Worm (Caenorhabditis elegans) whole organism, young adult: Measurements from ENCODE around the gene C15H9.9.

Source experiments
- B0019.2 ChIP-seq: fragments of 200-800 bp; sonication (Bioruptor generic); conservative IDR thresholded peaks from 2 replicates; pipeline ENCODE4 v1.3.6; 2022; ENCODE audit warnings: missing genetic modification reagents, missing genetic modification characterization, missing compliant biosample characterization
- B0035.1 ChIP-seq: sonication (generic microtip); optimal IDR thresholded peaks from 2 replicates; lab custom pipeline; 2016; ENCODE audit warnings: missing genetic modification characterization, mild to moderate bottlenecking, missing compliant biosample characterization, missing genotype, missing genetic modification reagents
- D2030.7 ChIP-seq: fragments of 200-800 bp; sonication (Bioruptor generic); IDR thresholded peaks from 2 replicates; pipeline ENCODE4 v1.3.6; 2022; ENCODE audit warnings: missing genetic modification reagents, missing genetic modification characterization, missing compliant biosample characterization
- F10E7.11 ChIP-seq: sonication (generic microtip); optimal IDR thresholded peaks from 2 replicates; lab custom pipeline; 2017; ENCODE audit warnings: mild to moderate bottlenecking, missing genetic modification characterization, moderate library complexity, missing compliant biosample characterization
- F22D6.2 ChIP-seq: sonication (generic microtip); optimal IDR thresholded peaks from 2 replicates; lab custom pipeline; 2016; ENCODE audit warnings: mild to moderate bottlenecking, missing genetic modification characterization, missing compliant biosample characterization
- F33H1.4 ChIP-seq: fragments of 200-800 bp; sonication (Bioruptor generic); IDR thresholded peaks from 2 replicates; pipeline ENCODE4 v1.3.6; 2022; ENCODE audit warnings: missing genetic modification reagents, missing genetic modification characterization, missing compliant biosample characterization
- F39B2.1 ChIP-seq: fragments of 200-800 bp; sonication (Bioruptor generic); IDR thresholded peaks from 2 replicates; pipeline ENCODE4 v1.3.6; 2022; ENCODE audit warnings: missing genetic modification reagents, missing genetic modification characterization, missing compliant biosample characterization
- K11D2.4 ChIP-seq: fragments of 200-800 bp; sonication (Bioruptor generic); IDR thresholded peaks from 2 replicates; pipeline ENCODE4 v1.3.6; 2022; ENCODE audit warnings: missing genetic modification reagents, missing genetic modification characterization, missing compliant biosample characterization
- T07F8.4 ChIP-seq: sonication (generic microtip); optimal IDR thresholded peaks from 2 replicates; lab custom pipeline; 2016; ENCODE audit warnings: mild to moderate bottlenecking, missing genetic modification characterization, moderate library complexity, missing compliant biosample characterization
- T26A5.8 ChIP-seq: sonication (generic microtip); optimal IDR thresholded peaks from 2 replicates; lab custom pipeline; 2016; ENCODE audit warnings: missing genetic modification characterization, missing compliant biosample characterization
- Y53F4B.3 ChIP-seq: fragments of 200-800 bp; sonication (Bioruptor generic); IDR thresholded peaks from 2 replicates; pipeline ENCODE4 v1.3.6; 2022; ENCODE audit warnings: missing genetic modification reagents, missing genetic modification characterization, missing compliant biosample characterization
- Y56A3A.18 ChIP-seq: fragments of 200-800 bp; sonication (Bioruptor generic); IDR thresholded peaks from 2 replicates; pipeline ENCODE4 v1.3.6; 2022; ENCODE audit warnings: missing genetic modification reagents, missing genetic modification characterization, missing compliant biosample characterization
- Y67H2A.10 ChIP-seq: fragments of 200-800 bp; sonication (Bioruptor generic); conservative IDR thresholded peaks from 2 replicates; pipeline ENCODE4 v1.3.6; 2022; ENCODE audit warnings: missing genetic modification reagents, missing genetic modification characterization, missing compliant biosample characterization
- Y79H2A.3 ChIP-seq: fragments of 200-800 bp; sonication (Bioruptor generic); conservative IDR thresholded peaks from 2 replicates; pipeline ENCODE4 v1.3.6; 2022; ENCODE audit warnings: missing genetic modification reagents, missing genetic modification characterization, missing compliant biosample characterization
- ama-1 ChIP-seq, 3 experiments: fragments of 150-350 bp in 1 of 3; sonication (generic microtip) in 2 of 3; optimal IDR thresholded peaks; 2 replicates each; lab custom pipeline; 2014 to 2018; ENCODE audit warnings: missing biosample characterization in 2 of 3, missing genetic modification characterization in 2 of 3, missing genetic modification reagents in 2 of 3
- aptf-3 ChIP-seq: fragments of 200-800 bp; sonication (Bioruptor generic); IDR thresholded peaks from 2 replicates; pipeline ENCODE4 v1.3.6; 2022; ENCODE audit warnings: missing genetic modification characterization, missing compliant biosample characterization
- atf-7 ChIP-seq: sonication (generic microtip); optimal IDR thresholded peaks from 2 replicates; lab custom pipeline; 2017; ENCODE audit warnings: mild to moderate bottlenecking, missing genetic modification characterization, missing compliant biosample characterization
- attf-6 ChIP-seq: fragments of 200-800 bp; sonication (Bioruptor generic); IDR thresholded peaks from 2 replicates; pipeline ENCODE4 v1.3.6; 2022; ENCODE audit warnings: missing genetic modification reagents, missing genetic modification characterization, missing compliant biosample characterization
- ceh-27 ChIP-seq: fragments of 200-800 bp; sonication (Bioruptor generic); optimal IDR thresholded peaks from 2 replicates; lab custom pipeline; 2018; ENCODE audit warnings: mild to moderate bottlenecking, missing genetic modification characterization, moderate library complexity, missing compliant biosample characterization
- ceh-91 ChIP-seq: fragments of 200-800 bp; sonication (Bioruptor generic); IDR thresholded peaks from 2 replicates; pipeline ENCODE4 v1.3.6; 2022; ENCODE audit warnings: missing genetic modification reagents, missing genetic modification characterization, missing compliant biosample characterization
- dox-1 ChIP-seq: fragments of 200-800 bp; sonication (Bioruptor generic); IDR thresholded peaks from 2 replicates; pipeline ENCODE4 v1.3.6; 2022; ENCODE audit warnings: missing genetic modification reagents, missing genetic modification characterization, missing compliant biosample characterization
- egl-18 ChIP-seq: fragments of 200-800 bp; sonication (Bioruptor generic); IDR thresholded peaks from 2 replicates; pipeline ENCODE4 v1.3.6; 2022; ENCODE audit warnings: missing genetic modification reagents, missing genetic modification characterization, missing compliant biosample characterization
- gei-17 ChIP-seq: fragments of 200-800 bp; sonication (Bioruptor generic); optimal IDR thresholded peaks from 2 replicates; lab custom pipeline; 2018; ENCODE audit warnings: mild to moderate bottlenecking, missing genetic modification characterization, missing compliant biosample characterization
- lin-26 ChIP-seq: fragments of 200-800 bp; sonication (Bioruptor generic); IDR thresholded peaks from 2 replicates; pipeline ENCODE4 v1.3.6; 2022; ENCODE audit warnings: missing genetic modification reagents, missing genetic modification characterization, missing compliant biosample characterization
- lin-40 ChIP-seq: sonication (generic microtip); optimal IDR thresholded peaks from 2 replicates; lab custom pipeline; 2016; ENCODE audit warnings: missing genetic modification characterization, mild to moderate bottlenecking, missing compliant biosample characterization, missing genotype, missing genetic modification reagents
- lsl-1 ChIP-seq: fragments of 200-800 bp; sonication (Bioruptor generic); optimal IDR thresholded peaks from 2 replicates; lab custom pipeline; 2018; ENCODE audit warnings: mild to moderate bottlenecking, missing genetic modification characterization, moderate library complexity, missing compliant biosample characterization
- madf-6 ChIP-seq: fragments of 200-800 bp; sonication (Bioruptor generic); IDR thresholded peaks from 2 replicates; pipeline ENCODE4 v1.3.6; 2022; ENCODE audit warnings: missing genetic modification reagents, missing genetic modification characterization, missing compliant biosample characterization
- nhr-80 ChIP-seq: sonication (generic microtip); optimal IDR thresholded peaks from 2 replicates; lab custom pipeline; 2016; ENCODE audit warnings: missing genetic modification characterization, missing compliant biosample characterization
- rec-8 ChIP-seq, 2 experiments: sonication (generic microtip); optimal IDR thresholded peaks; 2 replicates each; lab custom pipeline; 2016; ENCODE audit warnings: mild to moderate bottlenecking in 2 of 2, missing genetic modification characterization in 2 of 2, missing genetic modification reagents in 2 of 2, missing genotype in 2 of 2, missing biosample characterization in 1 of 2, missing compliant biosample characterization in 1 of 2, moderate library complexity in 1 of 2
- sdz-38 ChIP-seq: sonication (generic microtip); optimal IDR thresholded peaks from 2 replicates; lab custom pipeline; 2016; ENCODE audit warnings: missing genotype, missing genetic modification characterization, missing compliant biosample characterization
- snpc-4 ChIP-seq, 5 experiments: fragments of 150-350 bp in 1 of 5; sonication (generic microtip) in 4 of 5; optimal IDR thresholded peaks; 2 replicates each; lab custom pipeline; 2014 to 2018; ENCODE audit warnings: missing genetic modification characterization in 5 of 5, missing biosample characterization in 3 of 5, antibody characterized with exemption in 2 of 5, mild to moderate bottlenecking in 2 of 5, missing compliant biosample characterization in 2 of 5, missing genotype in 2 of 5, moderate library complexity in 2 of 5, missing genetic modification reagents in 1 of 5
- tbp1 ChIP-seq: fragments of 200-800 bp; sonication (Bioruptor generic); optimal IDR thresholded peaks from 2 replicates; lab custom pipeline; 2018; ENCODE audit warnings: mild to moderate bottlenecking, missing genetic modification characterization, missing compliant biosample characterization
- zfh-2 ChIP-seq: fragments of 200-800 bp; sonication (Bioruptor generic); conservative IDR thresholded peaks from 2 replicates; pipeline ENCODE4 v1.3.6; 2022; ENCODE audit warnings: missing genetic modification reagents, missing genetic modification characterization, missing compliant biosample characterization
- ztf-3 ChIP-seq: fragments of 200-800 bp; sonication (Bioruptor generic); optimal IDR thresholded peaks from 2 replicates; lab custom pipeline; 2018; ENCODE audit warnings: mild to moderate bottlenecking, missing genetic modification characterization, missing compliant biosample characterization
- ztf-6 ChIP-seq: fragments of 200-800 bp; sonication (Bioruptor generic); IDR thresholded peaks from 2 replicates; pipeline ENCODE4 v1.3.6; 2022; ENCODE audit warnings: missing genetic modification reagents, missing genetic modification characterization, missing compliant biosample characterization

Gene C15H9.9

ce11 chrX:6109288-6109770 lies 18.7 kb downstream of the C15H9.9 start, which contains the start of gene kynu-1:
TSS of gene kynu-1 (minus strand) at chrX:6109338.
- TF ChIP-seq nhr-80 (peak; percentile 45), zfh-2 (no peak)

- TF ChIP-seq Y53F4B.3 (GFP tag; lab: Robert Waterston, UW): no peak
- TF ChIP-seq ama-1 (optimal IDR thresholded peaks at IDR 0.05; lab: Kevin White, UChicago): no peak
- TF ChIP-seq ama-1 (GFP tag; optimal IDR thresholded peaks at IDR 0.05; lab: Kevin White, UChicago): no peak
- TF ChIP-seq Y67H2A.10: no peak
- TF ChIP-seq tbp1 (GFP tag; lab: Kevin White, UChicago): no peak
- no peak for TF ChIP-seq lsl-1
- TF ChIP-seq K11D2.4 (GFP tag; lab: Robert Waterston, UW): no peak
- no peak for TF ChIP-seq dox-1
- no peak for TF ChIP-seq snpc-4 (GFP tag; optimal IDR thresholded peaks at IDR 0.05; lab: Kevin White, UChicago)
- TF ChIP-seq snpc-4 (tag; optimal IDR thresholded peaks at IDR 0.05; lab: Kevin White, UChicago): no peak
- no peak for TF ChIP-seq ceh-91 (GFP tag; lab: Robert Waterston, UW)
- no peak for TF ChIP-seq T26A5.8 (tag; lab: Kevin White, UChicago)
- no peak for TF ChIP-seq ztf-6 (GFP tag; lab: Robert Waterston, UW)
- TF ChIP-seq ztf-3 (GFP tag; lab: Kevin White, UChicago): no peak
- no peak for TF ChIP-seq Y56A3A.18 (GFP tag; lab: Robert Waterston, UW)
- no peak for TF ChIP-seq T07F8.4 (tag; lab: Kevin White, UChicago)
These were observed 20.1 kb downstream of the C15H9.9 start for ce11 chrX:6107962-6108361.

- TF ChIP-seq attf-6 (GFP tag; lab: Robert Waterston, UW) (no peak), B0019.2 (no peak), Y79H2A.3 (no peak), lin-40 (tag; lab: Kevin White, UChicago) (no peak), B0035.1 (tag; lab: Kevin White, UChicago) (no peak), sdz-38 (tag; lab: Kevin White, UChicago) (no peak), snpc-4 (GFP tag; optimal IDR thresholded peaks at IDR 0.05; lab: Kevin White, UChicago) (no peak), snpc-4 (tag; optimal IDR thresholded peaks at IDR 0.05; lab: Kevin White, UChicago) (no peak), gei-17 (no peak), F33H1.4 (GFP tag; lab: Robert Waterston, UW) (no peak), Y56A3A.18 (GFP tag; lab: Robert Waterston, UW) (no peak), F22D6.2 (tag; lab: Kevin White, UChicago) (no peak), lin-26 (GFP tag; lab: Robert Waterston, UW) (no peak), madf-6 (GFP tag; lab: Robert Waterston, UW) (no peak)
These were observed 24.8 kb downstream of the C15H9.9 start, which contains the start of gene C15H9.11 for ce11 chrX:6103297-6103696. TSS of gene C15H9.11 (minus strand) at chrX:6103397.

- TF ChIP-seq Y79H2A.3: no peak
- peak; percentile 75 for TF ChIP-seq nhr-80
- no peak for TF ChIP-seq egl-18
- TF ChIP-seq aptf-3 (GFP tag; lab: Robert Waterston, UW): no peak
- TF ChIP-seq dox-1: peak; percentile 29; the same call in 1 of the 2 replicates
- no peak for TF ChIP-seq ceh-27
- TF ChIP-seq sdz-38 (tag; lab: Kevin White, UChicago): no peak
- TF ChIP-seq D2030.7: no peak
- no peak for TF ChIP-seq atf-7 (tag; lab: Kevin White, UChicago)
- TF ChIP-seq rec-8 (tag; optimal IDR thresholded peaks at IDR 0.05; lab: Kevin White, UChicago): no peak
- no peak for TF ChIP-seq F39B2.1
- TF ChIP-seq F33H1.4 (GFP tag; lab: Robert Waterston, UW): no peak
- TF ChIP-seq F10E7.11: no peak
These were observed 27.5 kb downstream of the C15H9.9 start for ce11 chrX:6100395-6101099.
